Worm (Caenorhabditis elegans): ENCODE measurements around the gene mig-23.

DNA sequence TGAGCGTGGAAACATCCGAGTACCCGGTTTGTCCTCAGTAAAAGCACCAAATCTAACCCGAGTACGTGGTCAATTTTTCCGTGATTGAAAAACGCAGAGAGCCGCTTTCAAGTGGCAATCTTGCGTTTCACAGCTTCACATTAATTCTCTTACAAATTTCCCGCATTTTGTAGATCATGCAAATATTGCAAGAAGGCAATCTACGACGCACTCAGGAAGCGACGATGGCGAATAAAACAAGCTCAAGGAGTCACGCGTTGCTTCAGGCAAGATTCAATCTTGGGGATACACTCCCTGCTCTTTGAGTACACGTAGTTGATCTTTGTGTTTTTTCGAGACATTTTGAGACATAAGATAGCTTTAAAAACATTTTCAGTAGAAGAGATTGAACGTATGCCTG lies 39.2 kb upstream of the mig-23 start:
- no peak for TF ChIP-seq nhr-43 (tag; optimal IDR thresholded peaks at IDR 0.05; ENCODE audit: poor library complexity, severe bottlenecking)
- no peak for TF ChIP-seq pqm-1 (tag; optimal IDR thresholded peaks at IDR 0.05)
- no peak for TF ChIP-seq nhr-237 (tag; optimal IDR thresholded peaks at IDR 0.05)
- TF ChIP-seq snpc-4 (tag; optimal IDR thresholded peaks at IDR 0.05) = no peak
- TF ChIP-seq fkh-2 (tag; optimal IDR thresholded peaks at IDR 0.05) = no peak
- TF ChIP-seq lin-15B (tag; optimal IDR thresholded peaks at IDR 0.05) = no peak
- no peak for TF ChIP-seq R02D3.7 (tag; optimal IDR thresholded peaks at IDR 0.05)
- no peak for TF ChIP-seq nhr-11 (tag; optimal IDR thresholded peaks at IDR 0.05)

Data from whole organism, L3 larva.